Worm (Caenorhabditis elegans) whole organism, young adult: ENCODE measurements around the gene Y66D12A.3.

Experiments used
- C06A6.2 ChIP-seq: fragments of 200-800 bp; sonication (Bioruptor generic); conservative IDR thresholded peaks from 2 replicates; pipeline ENCODE4 v1.3.6; 2022; ENCODE audit warnings: missing genetic modification characterization, missing compliant biosample characterization
- F22D6.2 ChIP-seq: sonication (generic microtip); optimal IDR thresholded peaks from 2 replicates; lab custom pipeline; 2016; ENCODE audit warnings: mild to moderate bottlenecking, missing genetic modification characterization, missing compliant biosample characterization
- F23B12.7 ChIP-seq: sonication (generic microtip); optimal IDR thresholded peaks from 2 replicates; lab custom pipeline; 2017; ENCODE audit warnings: missing genetic modification characterization, mild to moderate bottlenecking, missing compliant biosample characterization, antibody characterized with exemption, moderate library complexity; ENCODE audit not compliant: insufficient read depth
- F33H1.4 ChIP-seq: fragments of 200-800 bp; sonication (Bioruptor generic); IDR thresholded peaks from 2 replicates; pipeline ENCODE4 v1.3.6; 2022; ENCODE audit warnings: missing genetic modification reagents, missing genetic modification characterization, missing compliant biosample characterization
- F49E8.2 ChIP-seq: sonication (generic microtip); optimal IDR thresholded peaks from 3 replicates; lab custom pipeline; 2017; ENCODE audit warnings: missing genetic modification characterization, mild to moderate bottlenecking, missing compliant biosample characterization, antibody characterized with exemption, moderate library complexity; ENCODE audit not compliant: insufficient read depth
- ZK185.1 ChIP-seq: sonication (generic microtip); optimal IDR thresholded peaks from 2 replicates; lab custom pipeline; 2016; ENCODE audit warnings: mild to moderate bottlenecking, missing genetic modification characterization, missing compliant biosample characterization; ENCODE audit not compliant: poor library complexity, severe bottlenecking
- aptf-2 ChIP-seq: fragments of 200-800 bp; sonication (Bioruptor generic); conservative IDR thresholded peaks from 2 replicates; pipeline ENCODE4 v1.3.6; 2022; ENCODE audit warnings: missing genetic modification reagents, missing genetic modification characterization, missing compliant biosample characterization
- atf-7 ChIP-seq: sonication (generic microtip); optimal IDR thresholded peaks from 2 replicates; lab custom pipeline; 2017; ENCODE audit warnings: mild to moderate bottlenecking, missing genetic modification characterization, missing compliant biosample characterization
- attf-3 ChIP-seq: fragments of 200-800 bp; sonication (Bioruptor generic); conservative IDR thresholded peaks from 2 replicates; pipeline ENCODE4 v1.3.6; 2022; ENCODE audit warnings: missing genetic modification reagents, missing genetic modification characterization, missing compliant biosample characterization
- attf-5 ChIP-seq: fragments of 200-800 bp; sonication (Bioruptor generic); optimal IDR thresholded peaks from 2 replicates; lab custom pipeline; 2018; ENCODE audit warnings: mild to moderate bottlenecking, missing genetic modification characterization, missing compliant biosample characterization
- ceh-91 ChIP-seq: fragments of 200-800 bp; sonication (Bioruptor generic); IDR thresholded peaks from 2 replicates; pipeline ENCODE4 v1.3.6; 2022; ENCODE audit warnings: missing genetic modification reagents, missing genetic modification characterization, missing compliant biosample characterization
- efl-1 ChIP-seq: fragments of 150-350 bp; optimal IDR thresholded peaks from 2 replicates; lab custom pipeline; 2014; ENCODE audit warnings: missing biosample characterization, missing genetic modification reagents, missing genetic modification characterization
- fkh-3 ChIP-seq: sonication (generic microtip); optimal IDR thresholded peaks from 2 replicates; lab custom pipeline; 2016; ENCODE audit warnings: mild to moderate bottlenecking, missing genetic modification characterization, missing compliant biosample characterization
- hmg-1.2 ChIP-seq: fragments of 200-800 bp; sonication (Bioruptor generic); IDR thresholded peaks from 2 replicates; pipeline ENCODE4 v1.3.6; 2022; ENCODE audit warnings: missing genetic modification reagents, missing genetic modification characterization, missing compliant biosample characterization
- lag-1 ChIP-seq: fragments of 200-800 bp; sonication (Bioruptor generic); IDR thresholded peaks from 2 replicates; pipeline ENCODE4 v1.3.6; 2022; ENCODE audit warnings: missing genetic modification reagents, missing genetic modification characterization, missing compliant biosample characterization
- let-526 ChIP-seq: fragments of 200-800 bp; sonication (Bioruptor generic); IDR thresholded peaks from 2 replicates; pipeline ENCODE4 v1.3.6; 2022; ENCODE audit warnings: missing genetic modification reagents, missing genetic modification characterization, missing compliant biosample characterization
- lin-35 ChIP-seq, 3 experiments: fragments of 150-350 bp in 2 of 3; sonication (generic microtip) in 1 of 3; optimal IDR thresholded peaks; 2 replicates each; lab custom pipeline; 2014 to 2018; ENCODE audit warnings: missing biosample characterization in 3 of 3, missing genetic modification characterization in 3 of 3, missing genetic modification reagents in 3 of 3
- lsl-1 ChIP-seq: fragments of 200-800 bp; sonication (Bioruptor generic); optimal IDR thresholded peaks from 2 replicates; lab custom pipeline; 2018; ENCODE audit warnings: mild to moderate bottlenecking, missing genetic modification characterization, moderate library complexity, missing compliant biosample characterization
- madf-10 ChIP-seq: sonication (generic microtip); optimal IDR thresholded peaks from 2 replicates; lab custom pipeline; 2016; ENCODE audit warnings: mild to moderate bottlenecking, missing genetic modification characterization, missing compliant biosample characterization
- mcd-1 ChIP-seq: fragments of 200-800 bp; sonication (Bioruptor generic); IDR thresholded peaks from 2 replicates; pipeline ENCODE4 v1.3.6; 2022; ENCODE audit warnings: missing genetic modification reagents, missing genetic modification characterization, missing compliant biosample characterization
- nfya-1 ChIP-seq: sonication (generic microtip); optimal IDR thresholded peaks from 2 replicates; lab custom pipeline; 2017; ENCODE audit warnings: antibody characterized with exemption, missing compliant biosample characterization, missing genetic modification characterization, borderline replicate concordance; ENCODE audit not compliant: insufficient read depth
- nhr-80 ChIP-seq: sonication (generic microtip); optimal IDR thresholded peaks from 2 replicates; lab custom pipeline; 2016; ENCODE audit warnings: missing genetic modification characterization, missing compliant biosample characterization
- snpc-4 ChIP-seq, 5 experiments: fragments of 150-350 bp in 1 of 5; sonication (generic microtip) in 4 of 5; optimal IDR thresholded peaks; 2 replicates each; lab custom pipeline; 2014 to 2018; ENCODE audit warnings: missing genetic modification characterization in 5 of 5, missing biosample characterization in 3 of 5, antibody characterized with exemption in 2 of 5, mild to moderate bottlenecking in 2 of 5, missing compliant biosample characterization in 2 of 5, missing genotype in 2 of 5, moderate library complexity in 2 of 5, missing genetic modification reagents in 1 of 5
- sptf-2 ChIP-seq: fragments of 200-800 bp; sonication (Bioruptor generic); optimal IDR thresholded peaks from 2 replicates; lab custom pipeline; 2018; ENCODE audit warnings: mild to moderate bottlenecking, missing genetic modification characterization, missing compliant biosample characterization
- zfh-2 ChIP-seq: fragments of 200-800 bp; sonication (Bioruptor generic); conservative IDR thresholded peaks from 2 replicates; pipeline ENCODE4 v1.3.6; 2022; ENCODE audit warnings: missing genetic modification reagents, missing genetic modification characterization, missing compliant biosample characterization
- zim-3 ChIP-seq: sonication (generic microtip); optimal IDR thresholded peaks from 2 replicates; lab custom pipeline; 2017; ENCODE audit warnings: mild to moderate bottlenecking, missing genetic modification characterization, moderate library complexity, missing compliant biosample characterization
- ztf-28 ChIP-seq: fragments of 200-800 bp; sonication (Bioruptor generic); IDR thresholded peaks from 2 replicates; pipeline ENCODE4 v1.3.6; 2022; ENCODE audit warnings: missing genetic modification reagents, missing genetic modification characterization, missing compliant biosample characterization

Gene Y66D12A.3

DNA sequence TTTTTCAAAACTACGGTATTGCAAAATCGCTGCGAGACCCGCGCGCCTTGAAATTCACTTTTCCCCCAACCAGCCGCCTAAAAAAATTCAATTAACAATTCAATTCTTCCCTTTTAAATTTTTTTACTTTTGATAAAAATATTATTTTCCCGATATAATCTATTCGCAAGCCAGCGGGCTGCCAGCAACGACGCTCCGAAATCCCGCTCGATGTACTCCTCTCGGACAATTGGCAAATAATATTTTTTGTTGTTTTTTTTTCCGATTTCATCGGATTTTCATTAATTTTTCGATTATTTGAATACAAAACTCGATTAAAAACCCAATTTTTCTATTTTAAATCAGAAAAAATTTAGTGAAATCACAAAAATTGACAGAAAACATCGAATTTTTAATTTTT lies 26.8 kb downstream of the Y66D12A.3 start:
- TF ChIP-seq attf-3 (GFP tag; lab: Robert Waterston, UW) (peak; percentile 66), lin-35 (GFP tag; optimal IDR thresholded peaks at IDR 0.05; lab: Kevin White, UChicago) (no peak), lsl-1 (GFP tag; lab: Kevin White, UChicago) (peak; percentile 14), F33H1.4 (GFP tag; lab: Robert Waterston, UW) (peak; percentile 17; the same call in 1 of the 2 replicates)

ce11 chrIII:11616446-11616845 lies 27.4 kb downstream of the Y66D12A.3 start, which contains the start of gene ceh-91:
TSS of gene ceh-91 (plus strand) at chrIII:11616746.
- no peak for TF ChIP-seq zim-3 (tag; lab: Kevin White, UChicago)
- TF ChIP-seq, all 124 proteins: peak for 0

- no peak for TF ChIP-seq nfya-1
- no peak for TF ChIP-seq let-526 (GFP tag; lab: Robert Waterston, UW)
- TF ChIP-seq attf-5, result no peak
- no peak for TF ChIP-seq F23B12.7 (tag; lab: Kevin White, UChicago)
- TF ChIP-seq ZK185.1, result no peak
These were observed 35.9 kb downstream of the Y66D12A.3 start, which contains the start of gene gly-8 for ce11 chrIII:11624838-11625292. TSS of gene gly-8 (plus strand) at chrIII:11625242.

DNA sequence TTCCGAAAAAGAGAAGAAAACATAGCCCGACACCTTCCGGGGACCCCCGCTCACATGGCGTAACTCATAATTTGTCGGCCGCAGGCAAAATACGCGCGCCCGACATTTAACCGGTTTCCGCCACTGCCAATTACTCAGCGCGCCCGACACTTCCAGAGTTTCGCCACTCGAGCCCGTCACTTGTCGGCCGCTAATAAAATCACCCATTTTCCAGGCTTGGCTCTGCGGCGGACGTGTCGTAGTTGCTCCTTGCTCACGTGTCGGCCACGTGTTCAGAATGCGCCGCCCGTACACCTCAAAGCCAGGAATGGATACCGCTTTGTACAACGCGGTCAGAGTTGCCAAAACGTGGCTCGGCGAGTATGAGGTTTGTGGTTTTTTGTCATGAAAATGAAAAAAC lies 38.6 kb downstream of the Y66D12A.3 start:
- TF ChIP-seq mcd-1 (GFP tag; lab: Robert Waterston, UW), result peak; percentile 30; the same call in 1 of the 2 replicates
- TF ChIP-seq snpc-4 (GFP tag; optimal IDR thresholded peaks at IDR 0.05; lab: Kevin White, UChicago), result no peak
- TF ChIP-seq snpc-4 (tag; optimal IDR thresholded peaks at IDR 0.05; lab: Kevin White, UChicago), result peak; percentile 8 to 59 (median 33)
- no peak for TF ChIP-seq aptf-2 (GFP tag; lab: Robert Waterston, UW)
- peak; percentile 2 for TF ChIP-seq sptf-2 (GFP tag; lab: Kevin White, UChicago)
- no peak for TF ChIP-seq efl-1 (GFP tag; lab: Kevin White, UChicago)
- TF ChIP-seq atf-7 (tag; lab: Kevin White, UChicago), result no peak
- TF ChIP-seq zfh-2 (GFP tag; lab: Robert Waterston, UW), result peak; percentile 67

DNA sequence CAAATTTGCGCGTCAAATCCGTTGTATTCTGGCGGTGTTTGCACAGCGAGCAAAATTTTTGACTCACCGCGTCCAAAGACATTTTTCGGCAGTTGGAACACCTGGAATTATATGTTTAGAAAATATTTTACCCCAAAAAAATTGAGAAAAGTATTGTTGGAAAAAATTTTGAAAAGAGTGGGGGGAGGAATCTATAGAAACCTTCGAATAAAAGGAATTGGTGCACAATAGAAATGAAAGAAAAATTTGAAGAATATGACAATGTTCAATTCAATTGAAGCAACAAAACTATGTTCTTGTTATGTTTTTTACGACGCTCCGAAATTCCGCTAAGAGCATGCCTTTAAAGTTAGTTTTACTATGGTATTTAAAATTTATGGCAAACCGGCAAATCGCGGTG lies 40.3 kb downstream of the Y66D12A.3 start, which contains the start of gene Y66A7A.7:
Gene Y66A7A.7, minus strand, starts transcription at position 101 of the 400 bp plus-strand sequence.
- TF ChIP-seq ZK185.1 (no peak), C06A6.2 (no peak), fkh-3 (no peak), F22D6.2 (tag; lab: Kevin White, UChicago) (no peak)
- TF ChIP-seq, all 124 proteins: peak for 0

ce11 chrIII:11631111-11631510 lies 42.1 kb downstream of the Y66D12A.3 start:
- no peak for TF ChIP-seq F49E8.2 (tag; lab: Kevin White, UChicago)
- TF ChIP-seq nhr-80 (tag; lab: Kevin White, UChicago), result peak; percentile 16
- TF ChIP-seq ztf-28 (GFP tag; lab: Robert Waterston, UW), result no peak
- TF ChIP-seq hmg-1.2 (GFP tag; lab: Robert Waterston, UW), result no peak
- TF ChIP-seq madf-10 (tag; lab: Kevin White, UChicago), result no peak
- TF ChIP-seq ceh-91 (GFP tag; lab: Robert Waterston, UW), result no peak
- no peak for TF ChIP-seq lag-1 (GFP tag; lab: Robert Waterston, UW)
